Fruit fly (Drosophila melanogaster): ENCODE measurements around the gene CG34175.
A peak's percentile ranks its signal among the peaks of the same experiment; 100 is the strongest.

Gene CG34175

dm6 chr2L:3416527-3417304 is 18.9 kb downstream of the CG34175 start, which contains the start of gene CG31952 (continued):
- TF ChIP-seq odd (GFP tag; optimal IDR thresholded peaks at IDR 0.05) (no peak), CG12299 (tag; optimal IDR thresholded peaks at IDR 0.05) (no peak), CG11247 (GFP tag; IDR thresholded peaks at IDR 0.05) (no peak), sens-2 (GFP tag; IDR thresholded peaks at IDR 0.05) (no peak), CG9437 (GFP tag; optimal IDR thresholded peaks at IDR 0.05) (no peak), CG11696 (GFP tag; IDR thresholded peaks at IDR 0.05) (no peak), cad (GFP tag; optimal IDR thresholded peaks at IDR 0.05) (no peak), esg (GFP tag; conservative IDR thresholded peaks at IDR 0.05) (no peak; the same call in 1 of the 2 replicates), gcm (GFP tag; optimal IDR thresholded peaks at IDR 0.05) (no peak)

dm6 chr2L:3417613-3418012 is 19.8 kb downstream of the CG34175 start:
- TF ChIP-seq CG7745 (tag; optimal IDR thresholded peaks at IDR 0.05) (peak; percentile 87), z (GFP tag; IDR thresholded peaks at IDR 0.05) (peak; percentile 76), Hand (GFP tag; optimal IDR thresholded peaks at IDR 0.05) (no peak), kay (GFP tag; optimal IDR thresholded peaks at IDR 0.05) (no peak), CG13287 (GFP tag; IDR thresholded peaks at IDR 0.05; ENCODE audit: partially characterized antibody) (no peak), crol (GFP tag; IDR thresholded peaks at IDR 0.05) (0 out of 2 replicates have a peak, but pooled peaks have one; percentile 8), Med (GFP tag) (no peak), grn (GFP tag; optimal IDR thresholded peaks at IDR 0.05) (no peak), CG1832 (GFP tag; optimal IDR thresholded peaks at IDR 0.05) (no peak), abd-A (tag; optimal IDR thresholded peaks at IDR 0.05) (peak; percentile 80), pho (GFP tag; optimal IDR thresholded peaks at IDR 0.05) (no peak), CG2199 (GFP tag; IDR thresholded peaks at IDR 0.05) (no peak), ro (GFP tag; IDR thresholded peaks at IDR 0.05) (no peak), vvl (GFP tag; IDR thresholded peaks at IDR 0.05) (peak; percentile 44), inv (GFP tag; IDR thresholded peaks at IDR 0.05; ENCODE audit: partially characterized antibody) (no peak), CG7271 (tag; optimal IDR thresholded peaks at IDR 0.05) (no peak), CG31388 (GFP tag; optimal IDR thresholded peaks at IDR 0.05) (no peak), Neu2 (GFP tag; optimal IDR thresholded peaks at IDR 0.05; ENCODE audit: borderline replicate concordance) (no peak), Mrtf (GFP tag; IDR thresholded peaks at IDR 0.05) (no peak), lilli (GFP tag; optimal IDR thresholded peaks at IDR 0.05) (no peak), CG1529 (GFP tag; optimal IDR thresholded peaks at IDR 0.05) (no peak), NC2α (GFP tag; optimal IDR thresholded peaks at IDR 0.05) (no peak), CG12769 (tag; optimal IDR thresholded peaks at IDR 0.05) (peak; percentile 81), luna (GFP tag; optimal IDR thresholded peaks at IDR 0.05) (no peak), Awh (GFP tag; IDR thresholded peaks at IDR 0.05) (peak; percentile 29; the same call in 1 of the 2 replicates), row (GFP tag; IDR thresholded peaks at IDR 0.05) (no peak), sens-2 (GFP tag; IDR thresholded peaks at IDR 0.05) (no peak), Hr51 (GFP tag; optimal IDR thresholded peaks at IDR 0.05) (no peak), sd (tag; optimal IDR thresholded peaks at IDR 0.05) (peak; percentile 33), tio (GFP tag; optimal IDR thresholded peaks at IDR 0.05) (no peak), fd3F (GFP tag; optimal IDR thresholded peaks at IDR 0.05) (no peak), pros (GFP tag; optimal IDR thresholded peaks at IDR 0.05) (peak; percentile 76), chinmo (GFP tag; IDR thresholded peaks at IDR 0.05; ENCODE audit: partially characterized antibody) (0 out of 4 replicates have a peak, but pooled peaks have one; percentile 33), Blimp-1 (GFP tag; optimal IDR thresholded peaks at IDR 0.05) (peak; percentile 45), ken (GFP tag; IDR thresholded peaks at IDR 0.05) (no peak), CG11696 (GFP tag; IDR thresholded peaks at IDR 0.05) (no peak), CG12744 (GFP tag; optimal IDR thresholded peaks at IDR 0.05) (no peak), CG31365 (tag; optimal IDR thresholded peaks at IDR 0.05) (no peak), Optix (GFP tag; IDR thresholded peaks at IDR 0.05) (no peak)
